Fruit fly (Drosophila melanogaster) whole organism, prepupa: Measurements from ENCODE around the gene AANATL7.

Experiments
- Blimp-1 ChIP-seq: fragments of 200-800 bp; sonication (Bioruptor generic); optimal IDR thresholded peaks from 3 replicates; lab custom pipeline; 2017; ENCODE audit warnings: missing biosample characterization, missing genetic modification characterization, mild to moderate bottlenecking, moderate library complexity, missing genetic modification reagents
- CG10631 ChIP-seq: fragments of 200-800 bp; sonication (Bioruptor generic); optimal IDR thresholded peaks from 2 replicates; lab custom pipeline; 2016; ENCODE audit warnings: missing biosample characterization, missing genetic modification characterization
- CG11762 ChIP-seq: fragments of 200-800 bp; sonication (Bioruptor generic); optimal IDR thresholded peaks from 3 replicates; lab custom pipeline; 2016; ENCODE audit warnings: missing biosample characterization, missing genetic modification characterization; ENCODE audit not compliant: insufficient read depth
- CG11902 ChIP-seq: fragments of 200-800 bp; sonication (Bioruptor generic); optimal IDR thresholded peaks from 3 replicates; lab custom pipeline; 2016; ENCODE audit warnings: missing biosample characterization, missing genetic modification characterization
- CG15336 ChIP-seq: fragments of 200-800 bp; sonication (Bioruptor generic); IDR thresholded peaks from 2 replicates; pipeline ENCODE4 v1.3.6; 2022; ENCODE audit warnings: missing biosample characterization, missing genetic modification characterization
- CG16779 ChIP-seq: fragments of 200-800 bp; sonication (Bioruptor generic); optimal IDR thresholded peaks from 3 replicates; lab custom pipeline; 2017; ENCODE audit warnings: missing biosample characterization, mild to moderate bottlenecking, missing genetic modification characterization
- CG32006 ChIP-seq: fragments of 200-800 bp; sonication (Bioruptor generic); optimal IDR thresholded peaks from 3 replicates; lab custom pipeline; 2017; ENCODE audit warnings: missing biosample characterization, mild to moderate bottlenecking, missing genetic modification characterization
- CG34406 ChIP-seq: fragments of 200-800 bp; sonication (Bioruptor generic); optimal IDR thresholded peaks from 3 replicates; lab custom pipeline; 2016; ENCODE audit warnings: missing biosample characterization, missing genetic modification characterization
- CG6163 ChIP-seq: fragments of 200-800 bp; sonication (Bioruptor generic); IDR thresholded peaks from 3 replicates; pipeline ENCODE4 v1.3.6; 2022; ENCODE audit warnings: missing biosample characterization, missing genetic modification characterization
- CG6792 ChIP-seq: fragments of 200-800 bp; sonication (Bioruptor generic); optimal IDR thresholded peaks from 3 replicates; lab custom pipeline; 2016; ENCODE audit warnings: missing biosample characterization, missing genetic modification characterization
- CG6808 ChIP-seq: fragments of 200-800 bp; sonication (Bioruptor generic); optimal IDR thresholded peaks from 3 replicates; lab custom pipeline; 2017; ENCODE audit warnings: missing biosample characterization, missing genetic modification characterization, mild to moderate bottlenecking, moderate library complexity, missing genetic modification reagents
- CG6854 ChIP-seq: fragments of 200-800 bp; sonication (Bioruptor generic); optimal IDR thresholded peaks from 2 replicates; lab custom pipeline; 2017; ENCODE audit warnings: missing biosample characterization, mild to moderate bottlenecking, missing genetic modification characterization
- CG8119 ChIP-seq: fragments of 200-800 bp; sonication (Bioruptor generic); IDR thresholded peaks from 3 replicates; pipeline ENCODE4 v1.3.6; 2022; ENCODE audit warnings: missing biosample characterization, missing genetic modification characterization
- CG8319 ChIP-seq: fragments of 200-800 bp; sonication (Bioruptor generic); optimal IDR thresholded peaks from 3 replicates; lab custom pipeline; 2016; ENCODE audit warnings: missing biosample characterization, missing genetic modification characterization
- CG8632 ChIP-seq: fragments of 200-800 bp; sonication (Bioruptor generic); optimal IDR thresholded peaks from 3 replicates; lab custom pipeline; 2016; ENCODE audit warnings: missing biosample characterization, missing genetic modification characterization
- CG9139 ChIP-seq: fragments of 200-800 bp; sonication (Bioruptor generic); optimal IDR thresholded peaks from 3 replicates; lab custom pipeline; 2017; ENCODE audit warnings: missing biosample characterization, mild to moderate bottlenecking, missing genetic modification characterization
- Eip75B ChIP-seq: fragments of 200-800 bp; sonication (Bioruptor generic); optimal IDR thresholded peaks from 3 replicates; lab custom pipeline; 2016; ENCODE audit warnings: missing biosample characterization, missing genetic modification characterization
- Eip78C ChIP-seq: fragments of 200-800 bp; sonication (Bioruptor generic); peaks from one replicate; lab custom pipeline; 2016; ENCODE audit warnings: missing biosample characterization, missing genetic modification characterization
- Eip93F ChIP-seq: fragments of 200-800 bp; sonication (Bioruptor generic); optimal IDR thresholded peaks from 2 replicates; lab custom pipeline; 2016; ENCODE audit warnings: missing biosample characterization, mild to moderate bottlenecking, missing genetic modification characterization
- Ets21C ChIP-seq: fragments of 200-800 bp; sonication (Bioruptor generic); optimal IDR thresholded peaks from 3 replicates; lab custom pipeline; 2016; ENCODE audit warnings: missing biosample characterization, missing genetic modification characterization
- Ets96B ChIP-seq: fragments of 200-800 bp; optimal IDR thresholded peaks from 2 replicates; lab custom pipeline; 2019; ENCODE audit warnings: missing biosample characterization, mild to moderate bottlenecking, missing genetic modification characterization, moderate library complexity
- Gug ChIP-seq: fragments of 200-800 bp; sonication (Bioruptor generic); IDR thresholded peaks from 2 replicates; pipeline ENCODE4 v1.3.6; 2022; ENCODE audit warnings: missing biosample characterization, missing genetic modification characterization
- Hr38 ChIP-seq: sonication (Bioruptor generic); optimal IDR thresholded peaks from 2 replicates; lab custom pipeline; 2016; ENCODE audit warnings: missing biosample characterization, missing genetic modification characterization
- Hr39 ChIP-seq: fragments of 200-800 bp; sonication (Bioruptor generic); optimal IDR thresholded peaks from 2 replicates; lab custom pipeline; 2016; ENCODE audit warnings: missing biosample characterization, missing genetic modification characterization
- Hr4 ChIP-seq: fragments of 200-800 bp; sonication (Bioruptor generic); optimal IDR thresholded peaks from 3 replicates; lab custom pipeline; 2016; ENCODE audit warnings: missing biosample characterization, missing genetic modification characterization
- Lpt ChIP-seq: fragments of 200-800 bp; sonication (Bioruptor generic); optimal IDR thresholded peaks from 3 replicates; lab custom pipeline; 2016; ENCODE audit warnings: missing biosample characterization, missing genetic modification characterization
- Met ChIP-seq: fragments of 200-800 bp; sonication (Bioruptor generic); optimal IDR thresholded peaks from 3 replicates; lab custom pipeline; 2016; ENCODE audit warnings: missing biosample characterization, missing genetic modification characterization
- OdsH ChIP-seq: fragments of 200-800 bp; sonication (Bioruptor generic); optimal IDR thresholded peaks from 3 replicates; lab custom pipeline; 2016; ENCODE audit warnings: missing biosample characterization, missing genetic modification characterization
- Smox ChIP-seq: fragments of 200-800 bp; sonication (Bioruptor generic); optimal IDR thresholded peaks from 3 replicates; lab custom pipeline; 2016; ENCODE audit warnings: missing biosample characterization, missing genetic modification characterization
- Sox102F ChIP-seq: fragments of 200-800 bp; sonication (Bioruptor generic); optimal IDR thresholded peaks from 2 replicates; lab custom pipeline; 2016; ENCODE audit warnings: missing biosample characterization, mild to moderate bottlenecking, missing genetic modification characterization
- Sox15 ChIP-seq: fragments of 200-800 bp; sonication (Bioruptor generic); optimal IDR thresholded peaks from 3 replicates; lab custom pipeline; 2016; ENCODE audit warnings: missing biosample characterization, missing genetic modification characterization
- achi ChIP-seq: fragments of 200-800 bp; sonication (Bioruptor generic); optimal IDR thresholded peaks from 3 replicates; lab custom pipeline; 2016; ENCODE audit warnings: missing biosample characterization, missing genetic modification characterization
- acj6 ChIP-seq: fragments of 200-800 bp; sonication (Bioruptor generic); optimal IDR thresholded peaks from 3 replicates; lab custom pipeline; 2016; ENCODE audit warnings: missing biosample characterization, missing genetic modification characterization
- eg ChIP-seq: fragments of 200-800 bp; sonication (Bioruptor generic); IDR thresholded peaks from 3 replicates; pipeline ENCODE4 v1.3.6; 2022; ENCODE audit warnings: missing biosample characterization, missing genetic modification characterization
- esn ChIP-seq: fragments of 200-800 bp; sonication (Bioruptor generic); optimal IDR thresholded peaks from 2 replicates; lab custom pipeline; 2016; ENCODE audit warnings: missing biosample characterization, mild to moderate bottlenecking, missing genetic modification characterization, moderate library complexity
- fd59A ChIP-seq: fragments of 200-800 bp; sonication (Bioruptor generic); optimal IDR thresholded peaks from 2 replicates; lab custom pipeline; 2017; ENCODE audit warnings: missing biosample characterization, mild to moderate bottlenecking, missing genetic modification characterization, missing genetic modification reagents
- fd85E ChIP-seq: fragments of 200-800 bp; sonication (Bioruptor generic); optimal IDR thresholded peaks from 3 replicates; lab custom pipeline; 2016; ENCODE audit warnings: missing biosample characterization, missing genetic modification characterization
- fkh ChIP-seq: fragments of 200-800 bp; sonication (Bioruptor generic); optimal IDR thresholded peaks from 3 replicates; lab custom pipeline; 2017; ENCODE audit warnings: missing biosample characterization, mild to moderate bottlenecking, missing genetic modification characterization, moderate library complexity
- lz ChIP-seq: fragments of 200-800 bp; sonication (Bioruptor generic); optimal IDR thresholded peaks from 3 replicates; lab custom pipeline; 2016; ENCODE audit warnings: missing biosample characterization, missing genetic modification characterization
- net ChIP-seq: fragments of 200-800 bp; sonication (Bioruptor generic); optimal IDR thresholded peaks from 3 replicates; lab custom pipeline; 2016; ENCODE audit warnings: missing biosample characterization, missing genetic modification characterization
- pdm3 ChIP-seq: fragments of 200-800 bp; sonication (Bioruptor generic); optimal IDR thresholded peaks from 3 replicates; lab custom pipeline; 2016; ENCODE audit warnings: missing biosample characterization, missing genetic modification characterization
- ss ChIP-seq, 2 experiments: fragments of 200-800 bp; sonication (Bioruptor generic); optimal IDR thresholded peaks; 2 replicates in 1 of 2; 3 replicates in 1 of 2; lab custom pipeline; 2017 to 2018; ENCODE audit warnings: mild to moderate bottlenecking in 2 of 2, missing biosample characterization in 2 of 2, missing genetic modification characterization in 2 of 2, moderate library complexity in 1 of 2
- svp ChIP-seq: fragments of 200-800 bp; sonication (Bioruptor generic); peaks from one replicate; lab custom pipeline; 2016; ENCODE audit warnings: missing biosample characterization, missing genetic modification characterization
- topi ChIP-seq: fragments of 200-800 bp; sonication (Bioruptor generic); optimal IDR thresholded peaks from 3 replicates; lab custom pipeline; 2016; ENCODE audit warnings: missing biosample characterization, missing genetic modification characterization
- vri ChIP-seq: fragments of 200-800 bp; sonication (Bioruptor generic); optimal IDR thresholded peaks from 3 replicates; lab custom pipeline; 2016; ENCODE audit warnings: missing biosample characterization, mild to moderate bottlenecking, missing genetic modification characterization

Gene AANATL7

dm6 chrX:2538387-2538786, 42.4 kb upstream of the AANATL7 start:
- TF ChIP-seq CG8632 (GFP tag; lab: Kevin White, UChicago) (no peak), CG6792 (GFP tag; lab: Kevin White, UChicago) (no peak), acj6 (GFP tag; lab: Kevin White, UChicago) (no peak), Gug (GFP tag; lab: Robert Waterston, UW) (no peak)

DNA sequence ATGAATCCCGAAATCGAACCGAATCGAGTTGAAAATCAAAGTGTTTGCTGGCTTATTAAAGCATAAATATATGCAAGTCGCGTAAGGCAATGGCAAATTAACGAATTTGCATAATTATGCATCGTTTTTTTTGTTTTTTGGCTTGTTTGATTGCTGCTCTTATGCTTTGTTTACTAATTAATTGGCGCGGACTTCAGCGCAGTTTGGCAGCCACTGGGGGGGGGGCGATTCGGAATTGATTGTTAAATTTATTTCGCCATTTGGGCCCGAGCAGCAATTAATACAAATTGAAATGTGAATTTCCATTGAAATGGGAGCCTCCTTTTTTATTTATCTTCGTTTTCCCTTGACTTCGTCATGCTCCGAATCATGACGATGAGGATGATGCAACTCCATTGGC, 41.3 kb upstream of the AANATL7 start:
- TF ChIP-seq CG11902 (GFP tag; lab: Kevin White, UChicago): no peak
- no peak for TF ChIP-seq ss (GFP tag; optimal IDR thresholded peaks at IDR 0.05; lab: Kevin White, UChicago)
- TF ChIP-seq Hr39: no peak
- no peak for TF ChIP-seq Eip78C (GFP tag; lab: Kevin White, UChicago)
- no peak for TF ChIP-seq Sox15 (GFP tag; lab: Kevin White, UChicago)
- no peak for TF ChIP-seq CG11762 (GFP tag; lab: Kevin White, UChicago)
- TF ChIP-seq Eip93F: no peak
- no peak for TF ChIP-seq Eip75B (GFP tag; lab: Kevin White, UChicago)
- TF ChIP-seq, all 60 proteins: peak for 0

DNA sequence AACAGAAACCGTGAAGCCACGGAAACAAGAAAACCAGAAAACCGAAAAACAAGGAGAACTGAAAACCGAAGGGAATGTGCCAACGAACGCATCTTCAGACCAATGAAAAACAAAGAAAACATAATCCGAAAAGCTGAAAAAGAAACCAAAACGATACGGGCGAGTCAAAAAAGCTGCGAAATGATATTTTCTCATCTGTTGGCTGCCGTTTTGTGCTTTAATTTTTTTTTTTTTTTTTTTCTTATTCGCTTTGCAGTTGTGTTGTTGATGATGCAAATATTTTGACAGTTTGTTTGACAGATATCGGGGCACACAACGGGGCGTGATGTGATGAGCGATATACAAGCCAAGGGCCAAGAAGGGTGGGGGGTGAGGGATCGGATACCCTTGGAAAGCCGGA, 38.3 kb upstream of the AANATL7 start:
- TF ChIP-seq Eip78C (GFP tag; lab: Kevin White, UChicago) (peak; percentile 46), ss (GFP tag; optimal IDR thresholded peaks at IDR 0.05; lab: Kevin White, UChicago) (peak in 1 of 2 experiments; percentile 24), eg (GFP tag; lab: Robert Waterston, UW) (peak; percentile 21; the same call in 1 of the 3 replicates), OdsH (no peak), fkh (GFP tag; lab: Kevin White, UChicago) (no peak), Gug (GFP tag; lab: Robert Waterston, UW) (no peak), net (GFP tag; lab: Kevin White, UChicago) (peak; percentile 5), topi (GFP tag; lab: Kevin White, UChicago) (no peak), svp (GFP tag; lab: Kevin White, UChicago) (peak; percentile 44), CG6163 (GFP tag; lab: Robert Waterston, UW) (no peak)

dm6 chrX:2545328-2545758, 35.4 kb upstream of the AANATL7 start, which contains the start of gene trol:
trol (minus strand) TSS chrX:2545427.
- no peak for TF ChIP-seq Blimp-1 (GFP tag; lab: Kevin White, UChicago)
- TF ChIP-seq CG9139 (GFP tag; lab: Kevin White, UChicago): peak; percentile 23
- TF ChIP-seq fd85E (GFP tag; lab: Kevin White, UChicago): peak; percentile 28
- TF ChIP-seq Sox102F: peak; percentile 23
- TF ChIP-seq Hr38 (GFP tag; lab: Kevin White, UChicago): no peak
- TF ChIP-seq Eip78C (GFP tag; lab: Kevin White, UChicago): peak; percentile 63
- TF ChIP-seq CG15336: peak; percentile 25; the same call in 1 of the 2 replicates
- peak; percentile 5 for TF ChIP-seq CG16779
- TF ChIP-seq CG10631 (GFP tag; lab: Kevin White, UChicago): no peak
- no peak for TF ChIP-seq Ets21C
- no peak for TF ChIP-seq CG11902 (GFP tag; lab: Kevin White, UChicago)
- TF ChIP-seq Smox (GFP tag; lab: Kevin White, UChicago): no peak
- peak; percentile 42 to 72 for TF ChIP-seq ss (GFP tag; optimal IDR thresholded peaks at IDR 0.05; lab: Kevin White, UChicago)
- TF ChIP-seq CG32006 (GFP tag; lab: Kevin White, UChicago): peak; percentile 8
- TF ChIP-seq CG6808: no peak
- peak; percentile 11 for TF ChIP-seq achi (GFP tag; lab: Kevin White, UChicago)
- TF ChIP-seq CG6792 (GFP tag; lab: Kevin White, UChicago): peak; percentile 30
- TF ChIP-seq Sox15 (GFP tag; lab: Kevin White, UChicago): no peak
- TF ChIP-seq OdsH: no peak
- peak; percentile 91 for TF ChIP-seq svp (GFP tag; lab: Kevin White, UChicago)
- no peak for TF ChIP-seq Ets96B (tag; lab: Kevin White, UChicago)
- TF ChIP-seq esn (GFP tag; lab: Kevin White, UChicago): peak; percentile 8
- TF ChIP-seq CG8319 (GFP tag; lab: Kevin White, UChicago): no peak
- no peak for TF ChIP-seq pdm3 (GFP tag; lab: Kevin White, UChicago)
- no peak for TF ChIP-seq Hr4 (GFP tag; lab: Kevin White, UChicago)
- TF ChIP-seq vri (GFP tag; lab: Kevin White, UChicago): peak; percentile 53
- TF ChIP-seq Hr39: no peak
- peak; percentile 85 for TF ChIP-seq CG6854 (GFP tag; lab: Kevin White, UChicago)
- peak; percentile 15 for TF ChIP-seq Lpt (GFP tag; lab: Kevin White, UChicago)
- TF ChIP-seq CG8119 (GFP tag; lab: Robert Waterston, UW): 0 out of 3 replicates have a peak, but pooled peaks have one; percentile 22
- peak; percentile 23 for TF ChIP-seq Met (GFP tag; lab: Kevin White, UChicago)
- no peak for TF ChIP-seq fd59A (GFP tag; lab: Kevin White, UChicago)
- no peak for TF ChIP-seq lz (GFP tag; lab: Kevin White, UChicago)
- peak; percentile 45; the same call in 1 of the 3 replicates for TF ChIP-seq eg (GFP tag; lab: Robert Waterston, UW)
- TF ChIP-seq CG34406 (GFP tag; lab: Kevin White, UChicago): no peak
- no peak for TF ChIP-seq CG11762 (GFP tag; lab: Kevin White, UChicago)
